Worm (Caenorhabditis elegans): ENCODE measurements around the gene W02B3.3.

W02B3.3 gene

ce11 chrIII:670994-671393 lies 2.8 kb upstream of the W02B3.3 start (continued):
- TF ChIP-seq C34B4.2 (tag; optimal IDR thresholded peaks at IDR 0.05): no peak
- TF ChIP-seq nhr-47 (tag; optimal IDR thresholded peaks at IDR 0.05): peak; percentile 70
- no peak for TF ChIP-seq ztf-11 (tag; optimal IDR thresholded peaks at IDR 0.05)
- TF ChIP-seq elt-2 (tag; optimal IDR thresholded peaks at IDR 0.05): no peak
- no peak for TF ChIP-seq F16B12.6 (tag; optimal IDR thresholded peaks at IDR 0.05)
- TF ChIP-seq ets-5 (GFP tag; IDR thresholded peaks at IDR 0.05): no peak
- TF ChIP-seq ces-1 (GFP tag; optimal IDR thresholded peaks at IDR 0.05): peak; percentile 87
- peak in 1 of 2 experiments; percentile 47 for TF ChIP-seq lin-35 (GFP tag; optimal IDR thresholded peaks at IDR 0.05)
- TF ChIP-seq efl-3 (GFP tag; optimal IDR thresholded peaks at IDR 0.05): no peak
- no peak for TF ChIP-seq sptf-1 (tag; optimal IDR thresholded peaks at IDR 0.05)
- no peak for TF ChIP-seq unc-130 (tag; optimal IDR thresholded peaks at IDR 0.05)
- no peak for TF ChIP-seq unc-30 (tag; optimal IDR thresholded peaks at IDR 0.05)
- TF ChIP-seq snu-23 (GFP tag; optimal IDR thresholded peaks at IDR 0.05): peak; percentile 57
- no peak for TF ChIP-seq unc-62 (GFP tag; optimal IDR thresholded peaks at IDR 0.05)
- TF ChIP-seq sup-37 (GFP tag; optimal IDR thresholded peaks at IDR 0.05): no peak
- TF ChIP-seq fos-1 (tag; optimal IDR thresholded peaks at IDR 0.05): no peak
- TF ChIP-seq nhr-85 (tag): no peak
- TF ChIP-seq lin-13 (GFP tag; optimal IDR thresholded peaks at IDR 0.05): no peak
- TF ChIP-seq nhr-84 (tag; optimal IDR thresholded peaks at IDR 0.05): no peak
- peak; percentile 16 for TF ChIP-seq ceh-8 (GFP tag; optimal IDR thresholded peaks at IDR 0.05)
- TF ChIP-seq rnt-1 (tag; optimal IDR thresholded peaks at IDR 0.05): peak; percentile 24
- TF ChIP-seq nhr-90 (tag; optimal IDR thresholded peaks at IDR 0.05; ENCODE audit: poor library complexity): no peak
- TF ChIP-seq nhr-71 (tag; optimal IDR thresholded peaks at IDR 0.05): peak; percentile 81
- TF ChIP-seq unc-86 (tag; optimal IDR thresholded peaks at IDR 0.05): peak; percentile 78
- no peak for TF ChIP-seq ceh-63 (GFP tag; optimal IDR thresholded peaks at IDR 0.05)
- TF ChIP-seq alr-1 (tag; optimal IDR thresholded peaks at IDR 0.05; ENCODE audit: borderline replicate concordance): no peak
- TF ChIP-seq nhr-19 (GFP tag; conservative IDR thresholded peaks at IDR 0.05): 0 out of 2 replicates have a peak, but pooled peaks have one; percentile 19
- TF ChIP-seq nhr-77 (tag; optimal IDR thresholded peaks at IDR 0.05): no peak
- TF ChIP-seq irx-1 (tag; optimal IDR thresholded peaks at IDR 0.05): no peak
- peak; percentile 62 for TF ChIP-seq isw-1 (GFP tag; IDR thresholded peaks at IDR 0.05)
- TF ChIP-seq nhr-237 (tag; optimal IDR thresholded peaks at IDR 0.05): no peak
- TF ChIP-seq ceh-90 (tag; optimal IDR thresholded peaks at IDR 0.05): no peak
- no peak for TF ChIP-seq sox-4 (tag; optimal IDR thresholded peaks at IDR 0.05)
- TF ChIP-seq C04F5.9 (tag; optimal IDR thresholded peaks at IDR 0.05): no peak
- peak; percentile 75 for TF ChIP-seq egl-13 (tag; optimal IDR thresholded peaks at IDR 0.05)
- TF ChIP-seq C16A3.4 (tag; optimal IDR thresholded peaks at IDR 0.05): no peak
- TF ChIP-seq ceh-88 (GFP tag; IDR thresholded peaks at IDR 0.05): no peak
- peak; percentile 81 for TF ChIP-seq fkh-10 (GFP tag; optimal IDR thresholded peaks at IDR 0.05)
- TF ChIP-seq blmp-1 (tag; optimal IDR thresholded peaks at IDR 0.05): no peak
- TF ChIP-seq tbx-2 (tag; optimal IDR thresholded peaks at IDR 0.05): peak; percentile 65
- peak in 2 of 3 experiments; percentile 3 to 68 for TF ChIP-seq ceh-82 (tag; optimal IDR thresholded peaks at IDR 0.05)
- TF ChIP-seq efl-1 (optimal IDR thresholded peaks at IDR 0.05): peak; percentile 21 to 25
- no peak for TF ChIP-seq efl-1 (GFP tag; optimal IDR thresholded peaks at IDR 0.05 in 1 of 2)
- TF ChIP-seq fkh-8 (tag; optimal IDR thresholded peaks at IDR 0.05): peak; percentile 88
- TF ChIP-seq jun-1 (tag; optimal IDR thresholded peaks at IDR 0.05): no peak
- no peak for TF ChIP-seq tlp-1 (tag; optimal IDR thresholded peaks at IDR 0.05)
- TF ChIP-seq snpc-4 (tag; optimal IDR thresholded peaks at IDR 0.05): no peak
- no peak for TF ChIP-seq lin-15B (tag; optimal IDR thresholded peaks at IDR 0.05)
- peak; percentile 73 for TF ChIP-seq swsn-7 (tag; optimal IDR thresholded peaks at IDR 0.05)
- peak; percentile 29 for TF ChIP-seq mep-1 (tag; optimal IDR thresholded peaks at IDR 0.05)
- no peak for TF ChIP-seq hpl-2 (GFP tag; optimal IDR thresholded peaks at IDR 0.05)
- TF ChIP-seq grh-1 (GFP tag; IDR thresholded peaks at IDR 0.05): no peak
- no peak for TF ChIP-seq aly-2 (tag; optimal IDR thresholded peaks at IDR 0.05)
